Worm (Caenorhabditis elegans): Measurements from ENCODE around the gene nas-25.

- TF ChIP-seq ama-1 (optimal IDR thresholded peaks at IDR 0.05) (no peak), nhr-76 (tag; optimal IDR thresholded peaks at IDR 0.05) (no peak)
These were observed 13.2 kb downstream of the nas-25 start, which contains the start of gene F46C5.7 for ce11 chrII:8839025-8839424.
